Fruit fly (Drosophila melanogaster) whole organism, embryonic: ENCODE results near the gene Cbl.

ENCODE experiments used
- Atf6 ChIP-seq: fragments of 200-800 bp; sonication (Bioruptor generic); IDR thresholded peaks from 2 replicates; pipeline ENCODE4 v1.3.6; 2022; ENCODE audit warnings: missing biosample characterization, missing genetic modification characterization
- Bgb ChIP-seq: fragments of 200-800 bp; sonication (Bioruptor generic); IDR thresholded peaks from 2 replicates; pipeline ENCODE4 v1.3.6; 2022; ENCODE audit warnings: missing biosample characterization, missing genetic modification characterization; ENCODE audit not compliant: partially characterized antibody
- CG1024 ChIP-seq: fragments of 200-800 bp; sonication (Bioruptor generic); IDR thresholded peaks from 2 replicates; pipeline ENCODE4 v1.3.6; 2022; ENCODE audit warnings: missing biosample characterization, missing genetic modification characterization
- CG11504 ChIP-seq: fragments of 200-800 bp; sonication (Bioruptor generic); optimal IDR thresholded peaks from 3 replicates; lab custom pipeline; 2019; ENCODE audit warnings: missing biosample characterization, mild to moderate bottlenecking, missing genetic modification characterization, moderate library complexity
- CG11560 ChIP-seq: fragments of 200-800 bp; sonication (Bioruptor generic); IDR thresholded peaks from 3 replicates; pipeline ENCODE4 v1.3.6; 2022; ENCODE audit warnings: missing biosample characterization, missing genetic modification characterization
- CG12071 ChIP-seq: fragments of 200-800 bp; sonication (Bioruptor generic); optimal IDR thresholded peaks from 3 replicates; lab custom pipeline; 2018; ENCODE audit warnings: missing biosample characterization, mild to moderate bottlenecking, missing genetic modification characterization
- CG14667 ChIP-seq: fragments of 200-800 bp; sonication (Bioruptor generic); IDR thresholded peaks from 2 replicates; pipeline ENCODE4 v1.3.6; 2022; ENCODE audit warnings: missing biosample characterization, missing genetic modification characterization
- CG14710 ChIP-seq: fragments of 200-800 bp; sonication (Bioruptor generic); optimal IDR thresholded peaks from 3 replicates; lab custom pipeline; 2019; ENCODE audit warnings: missing biosample characterization, mild to moderate bottlenecking, missing genetic modification characterization, moderate library complexity
- CG16813 ChIP-seq: fragments of 200-800 bp; sonication (Bioruptor generic); IDR thresholded peaks from 3 replicates; pipeline ENCODE4 v1.3.6; 2022; ENCODE audit warnings: missing biosample characterization, missing genetic modification characterization; ENCODE audit not compliant: partially characterized antibody
- CG18764 ChIP-seq: fragments of 200-800 bp; sonication (Bioruptor generic); optimal IDR thresholded peaks from 3 replicates; lab custom pipeline; 2016; ENCODE audit warnings: missing biosample characterization, missing genetic modification characterization
- CG2129 ChIP-seq: fragments of 200-800 bp; sonication (Bioruptor generic); IDR thresholded peaks from 2 replicates; pipeline ENCODE4 v1.3.6; 2022; ENCODE audit warnings: missing biosample characterization, missing genetic modification characterization; ENCODE audit not compliant: partially characterized antibody
- CG30020 ChIP-seq: fragments of 200-800 bp; optimal IDR thresholded peaks from 2 replicates; lab custom pipeline; 2019; ENCODE audit warnings: missing biosample characterization, mild to moderate bottlenecking, missing genetic modification characterization, moderate library complexity
- CG34224 ChIP-seq: fragments of 200-800 bp; sonication (Bioruptor generic); IDR thresholded peaks from 3 replicates; pipeline ENCODE4 v1.3.6; 2022; ENCODE audit warnings: missing biosample characterization, missing genetic modification characterization; ENCODE audit not compliant: partially characterized antibody
- CG3726 ChIP-seq: fragments of 200-800 bp; sonication (Bioruptor generic); IDR thresholded peaks from 3 replicates; pipeline ENCODE4, ENCODE4 v1.3.6; 2022; ENCODE audit warnings: missing biosample characterization, missing genetic modification characterization
- CG3838 ChIP-seq: fragments of 200-800 bp; sonication (Bioruptor generic); optimal IDR thresholded peaks from 3 replicates; lab custom pipeline; 2016; ENCODE audit warnings: missing biosample characterization, missing genetic modification characterization
- CG6654 ChIP-seq: fragments of 200-800 bp; sonication (Bioruptor generic); optimal IDR thresholded peaks from 2 replicates; lab custom pipeline; 2017; ENCODE audit warnings: missing biosample characterization, mild to moderate bottlenecking, missing genetic modification characterization
- CG8924 ChIP-seq: fragments of 200-800 bp; optimal IDR thresholded peaks from 3 replicates; lab custom pipeline; 2019; ENCODE audit warnings: missing biosample characterization, mild to moderate bottlenecking, missing genetic modification characterization, moderate library complexity
- Camta ChIP-seq: fragments of 200-800 bp; sonication (Bioruptor generic); optimal IDR thresholded peaks from 2 replicates; lab custom pipeline; 2016; ENCODE audit warnings: missing biosample characterization, missing genetic modification characterization
- D ChIP-seq, 2 experiments: fragments of 200-800 bp in 1 of 2; fragments of >200 bp in 1 of 2; sonication (Bioruptor generic) in 1 of 2; optimal IDR thresholded peaks; 2 replicates in 1 of 2; 3 replicates in 1 of 2; lab custom pipeline; 2017; ENCODE audit warnings: mild to moderate bottlenecking in 1 of 2, missing biosample characterization in 1 of 2, missing genetic modification characterization in 1 of 2, missing genetic modification reagents in 1 of 2
- Dref ChIP-seq: fragments of 200-800 bp; sonication (Bioruptor generic); IDR thresholded peaks from 2 replicates; pipeline ENCODE4 v1.3.6; 2022; ENCODE audit warnings: missing biosample characterization, missing genetic modification characterization
- ERR ChIP-seq: fragments of 200-800 bp; sonication (Bioruptor generic); optimal IDR thresholded peaks from 2 replicates; lab custom pipeline; 2016; ENCODE audit warnings: missing biosample characterization, missing genetic modification characterization
- HLH3B ChIP-seq: fragments of 200-800 bp; sonication (Bioruptor generic); IDR thresholded peaks from 2 replicates; pipeline ENCODE4 v1.3.6; 2022; ENCODE audit warnings: missing biosample characterization, missing genetic modification characterization
- HLH54F ChIP-seq: fragments of 200-800 bp; sonication (Bioruptor generic); optimal IDR thresholded peaks from 3 replicates; lab custom pipeline; 2016; ENCODE audit warnings: missing biosample characterization, missing genetic modification characterization
- HmgD ChIP-seq: fragments of 200-800 bp; sonication (Bioruptor generic); optimal IDR thresholded peaks from 3 replicates; lab custom pipeline; 2016; ENCODE audit warnings: missing biosample characterization, missing genetic modification characterization
- Hr51 ChIP-seq, 2 experiments: fragments of 200-800 bp; sonication (Bioruptor generic); optimal IDR thresholded peaks; 2 replicates in 1 of 2; 3 replicates in 1 of 2; lab custom pipeline; 2016 to 2018; ENCODE audit warnings: missing biosample characterization in 2 of 2, missing genetic modification characterization in 2 of 2, mild to moderate bottlenecking in 1 of 2, moderate library complexity in 1 of 2
- Hr78 ChIP-seq, 2 experiments: fragments of 200-800 bp in 1 of 2; fragments of >200 bp in 1 of 2; sonication (Bioruptor generic) in 1 of 2; optimal IDR thresholded peaks; 2 replicates each; lab custom pipeline; 2017 to 2019; ENCODE audit warnings: missing biosample characterization in 2 of 2, missing genetic modification characterization in 2 of 2, mild to moderate bottlenecking in 1 of 2, moderate library complexity in 1 of 2
- Med ChIP-seq: fragments of 200-800 bp; sonication (Bioruptor generic); peaks from one replicate; lab custom pipeline; 2016; ENCODE audit warnings: missing biosample characterization, missing genetic modification characterization, mild to moderate bottlenecking, inconsistent platforms, moderate library complexity
- NC2β ChIP-seq: fragments of 200-800 bp; sonication (Bioruptor generic); optimal IDR thresholded peaks from 2 replicates; lab custom pipeline; 2016; ENCODE audit warnings: missing biosample characterization, missing genetic modification characterization
- NK7.1 ChIP-seq: fragments of 200-800 bp; sonication (Bioruptor generic); optimal IDR thresholded peaks from 3 replicates; lab custom pipeline; 2016; ENCODE audit warnings: missing biosample characterization, missing genetic modification characterization
- Optix ChIP-seq: fragments of 200-800 bp; sonication (Bioruptor generic); IDR thresholded peaks from 3 replicates; pipeline ENCODE4 v1.3.6; 2022; ENCODE audit warnings: missing biosample characterization, missing genetic modification characterization
- Sox102F ChIP-seq: fragments of 200-800 bp; sonication (Bioruptor generic); optimal IDR thresholded peaks from 2 replicates; lab custom pipeline; 2018; ENCODE audit warnings: missing biosample characterization, mild to moderate bottlenecking, missing genetic modification characterization, moderate library complexity
- Sry-β ChIP-seq: fragments of 200-800 bp; sonication (Bioruptor generic); optimal IDR thresholded peaks from 2 replicates; lab custom pipeline; 2018; ENCODE audit warnings: missing biosample characterization, mild to moderate bottlenecking, missing genetic modification characterization, moderate library complexity
- Sry-δ ChIP-seq: fragments of 200-800 bp; sonication (Bioruptor generic); optimal IDR thresholded peaks from 2 replicates; lab custom pipeline; 2016; ENCODE audit warnings: missing biosample characterization, missing genetic modification characterization
- Ssrp ChIP-seq: fragments of 200-800 bp; sonication (Bioruptor generic); optimal IDR thresholded peaks from 2 replicates; lab custom pipeline; 2018; ENCODE audit warnings: missing biosample characterization, mild to moderate bottlenecking, missing genetic modification characterization, moderate library complexity
- Xrp1 ChIP-seq: fragments of 200-800 bp; sonication (Bioruptor generic); IDR thresholded peaks from 2 replicates; pipeline ENCODE4 v1.3.6; 2022; ENCODE audit warnings: missing biosample characterization, missing genetic modification characterization
- ase ChIP-seq: fragments of 200-800 bp; sonication (Bioruptor generic); IDR thresholded peaks from 3 replicates; pipeline ENCODE4 v1.3.6; 2022; ENCODE audit warnings: missing biosample characterization, missing genetic modification characterization
- ato ChIP-seq: fragments of 200-800 bp; sonication (Bioruptor generic); IDR thresholded peaks from 2 replicates; pipeline ENCODE4 v1.3.6; 2022; ENCODE audit warnings: missing biosample characterization, missing genetic modification characterization; ENCODE audit not compliant: partially characterized antibody
- bbx ChIP-seq: fragments of 200-800 bp; sonication (Bioruptor generic); IDR thresholded peaks from 2 replicates; pipeline ENCODE4 v1.3.6; 2022; ENCODE audit warnings: missing biosample characterization, missing genetic modification characterization; ENCODE audit not compliant: partially characterized antibody
- crp ChIP-seq, 2 experiments: fragments of 200-800 bp; sonication (Bioruptor generic); optimal IDR thresholded peaks; 2 replicates in 1 of 2; 3 replicates in 1 of 2; lab custom pipeline; 2017; ENCODE audit warnings: missing biosample characterization in 2 of 2, missing genetic modification characterization in 2 of 2, mild to moderate bottlenecking in 1 of 2, moderate library complexity in 1 of 2
- dm ChIP-seq: fragments of 200-800 bp; sonication (Bioruptor generic); optimal IDR thresholded peaks from 3 replicates; lab custom pipeline; 2016; ENCODE audit warnings: missing biosample characterization, missing genetic modification characterization
- mld ChIP-seq: fragments of 200-800 bp; sonication (Bioruptor generic); IDR thresholded peaks from 3 replicates; pipeline ENCODE4 v1.3.6; 2022; ENCODE audit warnings: missing biosample characterization, missing genetic modification characterization; ENCODE audit not compliant: partially characterized antibody
- nerfin-1 ChIP-seq: fragments of 200-800 bp; sonication (Bioruptor generic); optimal IDR thresholded peaks from 3 replicates; lab custom pipeline; 2019; ENCODE audit warnings: missing biosample characterization, mild to moderate bottlenecking, missing genetic modification characterization, moderate library complexity
- peb ChIP-seq: fragments of 200-800 bp; sonication (Bioruptor generic); IDR thresholded peaks from 2 replicates; pipeline ENCODE4 v1.3.6; 2022; ENCODE audit warnings: missing biosample characterization, missing genetic modification characterization
- ro ChIP-seq: fragments of 200-800 bp; sonication (Bioruptor generic); IDR thresholded peaks from 2 replicates; pipeline ENCODE4 v1.3.6; 2022; ENCODE audit warnings: missing biosample characterization, missing genetic modification characterization
- sob ChIP-seq: fragments of 200-800 bp; sonication (Bioruptor generic); IDR thresholded peaks from 2 replicates; pipeline ENCODE4 v1.3.6; 2022; ENCODE audit warnings: missing biosample characterization, missing genetic modification characterization
- trem ChIP-seq: fragments of 200-800 bp; optimal IDR thresholded peaks from 3 replicates; lab custom pipeline; 2019; ENCODE audit warnings: missing biosample characterization, mild to moderate bottlenecking, missing genetic modification characterization, moderate library complexity
- vnd ChIP-seq: fragments of 200-800 bp; sonication (Bioruptor generic); IDR thresholded peaks from 3 replicates; pipeline ENCODE4 v1.3.6; 2022; ENCODE audit warnings: missing biosample characterization, missing genetic modification characterization; ENCODE audit not compliant: partially characterized antibody
- vvl ChIP-seq: fragments of 200-800 bp; sonication (Bioruptor generic); IDR thresholded peaks from 2 replicates; pipeline ENCODE4 v1.3.6; 2022; ENCODE audit warnings: missing biosample characterization, missing genetic modification characterization
- zfh2 ChIP-seq: fragments of 200-800 bp; sonication (Bioruptor generic); optimal IDR thresholded peaks from 2 replicates; lab custom pipeline; 2016; ENCODE audit warnings: missing biosample characterization, missing genetic modification characterization

The Cbl gene

dm6 chr3L:8405123-8405522 is 19.6 kb upstream of the Cbl start, which contains the start of the genes Tpt, mkg-p and CG13667:
Gene Tpt (minus strand): TSS chr3L:8405277.
Gene mkg-p (minus strand): TSS chr3L:8405277.
Gene CG13667 (plus strand): TSS chr3L:8405454.
- TF ChIP-seq CG11504: no peak
- peak; percentile 91 for TF ChIP-seq bbx (GFP tag; lab: Robert Waterston, UW)
- TF ChIP-seq ERR (GFP tag; lab: Kevin White, UChicago): no peak
- peak; percentile 42; the same call in 1 of the 2 replicates for TF ChIP-seq ato (GFP tag; lab: Robert Waterston, UW)
- TF ChIP-seq Sry-β (GFP tag; lab: Kevin White, UChicago): peak; percentile 52
- TF ChIP-seq HmgD (GFP tag; lab: Kevin White, UChicago): peak; percentile 49
- TF ChIP-seq peb (GFP tag; lab: Robert Waterston, UW): no peak
- TF ChIP-seq dm (GFP tag; lab: Kevin White, UChicago): peak; percentile 58
- TF ChIP-seq Optix (GFP tag; lab: Robert Waterston, UW): no peak
- peak; percentile 74 for TF ChIP-seq CG30020 (tag; lab: Kevin White, UChicago)
- no peak for TF ChIP-seq HLH3B (GFP tag; lab: Robert Waterston, UW)
- TF ChIP-seq CG34224 (GFP tag; lab: Robert Waterston, UW): peak; percentile 81
- no peak for TF ChIP-seq CG3726 (GFP tag; lab: Robert Waterston, UW)
- TF ChIP-seq vvl: peak; percentile 64
- no peak for TF ChIP-seq Ssrp (tag; lab: Kevin White, UChicago)
- TF ChIP-seq CG8924: peak; percentile 53
- no peak for TF ChIP-seq Hr51 (GFP tag; optimal IDR thresholded peaks at IDR 0.05; lab: Kevin White, UChicago)
- peak; percentile 64 for TF ChIP-seq CG2129 (GFP tag; lab: Robert Waterston, UW)
- peak; percentile 99 for TF ChIP-seq Sry-δ (GFP tag; lab: Kevin White, UChicago)
- TF ChIP-seq D (optimal IDR thresholded peaks at IDR 0.05; lab: Kevin White, UChicago): no peak
- TF ChIP-seq D (GFP tag; optimal IDR thresholded peaks at IDR 0.05; lab: Kevin White, UChicago): no peak
- peak; percentile 17 for TF ChIP-seq HLH54F (GFP tag; lab: Kevin White, UChicago)
- peak; percentile 51; the same call in 1 of the 2 replicates for TF ChIP-seq sob (GFP tag; lab: Robert Waterston, UW)
- TF ChIP-seq CG18764 (GFP tag; lab: Kevin White, UChicago): no peak
- TF ChIP-seq CG11560: peak; percentile 72; the same call in 1 of the 3 replicates
- no peak for TF ChIP-seq Camta (GFP tag; lab: Kevin White, UChicago)
- peak; percentile 68 for TF ChIP-seq trem
- no peak for TF ChIP-seq CG3838 (GFP tag; lab: Kevin White, UChicago)
- peak; percentile 82; the same call in 2 of the 3 replicates for TF ChIP-seq mld
- no peak for TF ChIP-seq Sox102F (GFP tag; lab: Kevin White, UChicago)
- no peak for TF ChIP-seq Hr78 (GFP tag; optimal IDR thresholded peaks at IDR 0.05; lab: Kevin White, UChicago)
- no peak for TF ChIP-seq CG12071 (GFP tag; lab: Kevin White, UChicago)
- TF ChIP-seq Dref: peak; percentile 87
- TF ChIP-seq ro: no peak
- peak; percentile 79 for TF ChIP-seq nerfin-1 (tag; lab: Kevin White, UChicago)
- peak; percentile 72 for TF ChIP-seq vnd (GFP tag; lab: Robert Waterston, UW)
- TF ChIP-seq Bgb (GFP tag; lab: Robert Waterston, UW): peak; percentile 84
- peak; percentile 54 for TF ChIP-seq NC2β
- no peak for TF ChIP-seq CG14667 (GFP tag; lab: Robert Waterston, UW)
- no peak for TF ChIP-seq CG1024 (GFP tag; lab: Robert Waterston, UW)
- peak; percentile 8; the same call in 1 of the 2 replicates for TF ChIP-seq Xrp1 (GFP tag; lab: Robert Waterston, UW)
- no peak for TF ChIP-seq Atf6 (GFP tag; lab: Robert Waterston, UW)
- peak; percentile 34 for TF ChIP-seq zfh2
- TF ChIP-seq CG6654: no peak
- peak; percentile 82 for TF ChIP-seq CG16813 (GFP tag; lab: Robert Waterston, UW)
- no peak for TF ChIP-seq NK7.1 (GFP tag; lab: Kevin White, UChicago)
- peak in 1 of 2 experiments; percentile 16 for TF ChIP-seq crp (GFP tag; optimal IDR thresholded peaks at IDR 0.05; lab: Kevin White, UChicago)
- peak; percentile 76 for TF ChIP-seq Med (GFP tag; lab: Kevin White, UChicago)
- TF ChIP-seq ase (GFP tag; lab: Robert Waterston, UW): no peak
- TF ChIP-seq CG14710 (tag; lab: Kevin White, UChicago): peak; percentile 70
